Worm (Caenorhabditis elegans): ENCODE measurements around the gene K01A12.3.

K01A12.3 gene

ce11 chrX:8660319-8660718, 35.3 kb upstream of the K01A12.3 start, which contains the start of gene rig-1:
Gene rig-1, plus strand, starts transcription at chrX:8660619.
- no peak for TF ChIP-seq attf-5 (GFP tag; optimal IDR thresholded peaks at IDR 0.05)
- TF ChIP-seq madf-8 (GFP tag; conservative IDR thresholded peaks at IDR 0.05): no peak
- TF ChIP-seq mes-4 (tag; optimal IDR thresholded peaks at IDR 0.05): no peak
- no peak for TF ChIP-seq snpc-4 (GFP tag; optimal IDR thresholded peaks at IDR 0.05)
- no peak for TF ChIP-seq snpc-4 (tag; optimal IDR thresholded peaks at IDR 0.05)
- no peak for TF ChIP-seq nfya-2 (GFP tag; IDR thresholded peaks at IDR 0.05)
- no peak for TF ChIP-seq aptf-2 (GFP tag; conservative IDR thresholded peaks at IDR 0.05)
- TF ChIP-seq dox-1 (GFP tag; IDR thresholded peaks at IDR 0.05): no peak
- TF ChIP-seq nfyb-1 (GFP tag; IDR thresholded peaks at IDR 0.05): no peak
- TF ChIP-seq K12H6.12 (tag; optimal IDR thresholded peaks at IDR 0.05): no peak
- TF ChIP-seq rcor-1 (GFP tag; IDR thresholded peaks at IDR 0.05): no peak
- TF ChIP-seq attf-6 (GFP tag; IDR thresholded peaks at IDR 0.05): no peak
- TF ChIP-seq nhr-27 (tag; optimal IDR thresholded peaks at IDR 0.05): no peak

DNA sequence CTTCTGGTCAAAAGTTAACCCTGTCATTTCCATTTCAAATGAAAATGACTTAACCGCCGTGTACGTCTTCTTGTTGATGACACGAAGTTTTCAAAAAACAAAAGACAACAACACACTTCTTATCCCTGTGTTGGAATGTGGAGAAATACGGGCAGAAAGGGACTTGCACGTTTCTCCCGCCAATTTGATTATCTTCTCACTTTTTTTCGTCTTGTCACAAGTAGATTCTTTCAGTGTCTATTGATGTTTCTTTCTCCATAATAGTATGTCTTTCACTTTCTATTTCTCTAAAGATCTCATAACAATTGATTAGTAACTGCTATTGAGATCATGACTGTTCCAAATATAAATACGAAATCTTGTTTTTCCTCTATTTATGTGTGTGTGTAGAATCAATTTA, 34.5 kb upstream of the K01A12.3 start:
- TF ChIP-seq T07F8.4 (tag; optimal IDR thresholded peaks at IDR 0.05): no peak

DNA sequence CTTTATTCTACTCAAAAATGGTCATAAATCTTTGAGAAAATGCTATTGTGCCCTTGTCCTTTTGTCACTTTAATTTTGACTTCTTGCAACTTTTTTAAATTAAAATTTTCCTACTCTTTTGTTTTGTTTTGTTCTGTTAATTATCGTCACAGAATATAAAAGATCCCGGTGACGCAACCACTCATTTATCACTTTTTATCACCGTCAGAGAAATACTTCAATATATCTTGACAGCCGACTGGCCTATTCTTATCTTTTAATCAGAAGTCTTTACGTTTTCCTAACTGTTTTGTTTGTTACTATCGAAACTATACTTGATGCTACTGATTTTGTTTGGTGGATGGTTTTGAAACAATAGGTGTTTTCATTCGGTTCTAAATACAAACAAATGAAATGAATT, 31.0 kb upstream of the K01A12.3 start:
- no peak for TF ChIP-seq hrde-1 (tag; optimal IDR thresholded peaks at IDR 0.05; ENCODE audit: borderline replicate concordance)
- TF ChIP-seq F39B2.1 (GFP tag; IDR thresholded peaks at IDR 0.05): no peak
- no peak for TF ChIP-seq cebp-1 (GFP tag; IDR thresholded peaks at IDR 0.05)
- no peak for TF ChIP-seq cebp-1 (tag; optimal IDR thresholded peaks at IDR 0.05)
- TF ChIP-seq let-526 (GFP tag; IDR thresholded peaks at IDR 0.05): no peak
- no peak for TF ChIP-seq ekl-4 (GFP tag; IDR thresholded peaks at IDR 0.05)
- no peak for TF ChIP-seq Y67H2A.10 (GFP tag; conservative IDR thresholded peaks at IDR 0.05)
- TF ChIP-seq ztf-26 (tag; optimal IDR thresholded peaks at IDR 0.05): no peak
- TF ChIP-seq die-1 (tag; optimal IDR thresholded peaks at IDR 0.05): no peak
- TF ChIP-seq nhr-90 (tag; optimal IDR thresholded peaks at IDR 0.05): no peak
- no peak for TF ChIP-seq F57C9.4 (tag; optimal IDR thresholded peaks at IDR 0.05)
- TF ChIP-seq B0019.2 (GFP tag; conservative IDR thresholded peaks at IDR 0.05): no peak
- TF ChIP-seq F37B4.10 (GFP tag; IDR thresholded peaks at IDR 0.05): no peak
- TF ChIP-seq mel-28 (tag; optimal IDR thresholded peaks at IDR 0.05; ENCODE audit: borderline replicate concordance): no peak
- TF ChIP-seq hlh-26 (GFP tag; conservative IDR thresholded peaks at IDR 0.05): no peak
- no peak for TF ChIP-seq ztf-3 (GFP tag; optimal IDR thresholded peaks at IDR 0.05)
- no peak for TF ChIP-seq nhr-80 (tag; optimal IDR thresholded peaks at IDR 0.05)
- TF ChIP-seq let-607 (tag; optimal IDR thresholded peaks at IDR 0.05): no peak
- TF ChIP-seq Y79H2A.3 (GFP tag; conservative IDR thresholded peaks at IDR 0.05): no peak

- TF ChIP-seq C17E4.6 (GFP tag; IDR thresholded peaks at IDR 0.05): no peak
- TF ChIP-seq attf-5 (GFP tag; optimal IDR thresholded peaks at IDR 0.05): no peak
- TF ChIP-seq madf-6 (GFP tag; IDR thresholded peaks at IDR 0.05): no peak; the same call in 1 of the 2 replicates
- TF ChIP-seq akir-1 (GFP tag; optimal IDR thresholded peaks at IDR 0.05): no peak
- no peak for TF ChIP-seq F33H1.4 (GFP tag; IDR thresholded peaks at IDR 0.05)
- peak; percentile 65 for TF ChIP-seq nhr-90 (tag; optimal IDR thresholded peaks at IDR 0.05)
- TF ChIP-seq athp-1 (tag; optimal IDR thresholded peaks at IDR 0.05): peak; percentile 58
- TF ChIP-seq nfya-1 (tag; optimal IDR thresholded peaks at IDR 0.05; ENCODE audit: borderline replicate concordance, insufficient read depth): no peak
- TF ChIP-seq tbx-9 (tag; optimal IDR thresholded peaks at IDR 0.05; ENCODE audit: borderline replicate concordance): no peak
- peak; percentile 23 for TF ChIP-seq lsl-1 (GFP tag; optimal IDR thresholded peaks at IDR 0.05)
- TF ChIP-seq hlh-26 (GFP tag; conservative IDR thresholded peaks at IDR 0.05): no peak
- peak; percentile 18 for TF ChIP-seq nhr-80 (tag; optimal IDR thresholded peaks at IDR 0.05)
- TF ChIP-seq let-607 (tag; optimal IDR thresholded peaks at IDR 0.05): peak; percentile 38 to 51
- no peak for TF ChIP-seq ets-4 (GFP tag; optimal IDR thresholded peaks at IDR 0.05)
- TF ChIP-seq egrh-3 (GFP tag; IDR thresholded peaks at IDR 0.05): no peak
- peak; percentile 66 for TF ChIP-seq rcor-1 (GFP tag; IDR thresholded peaks at IDR 0.05)
- TF ChIP-seq nhr-27 (tag; optimal IDR thresholded peaks at IDR 0.05): no peak
- TF ChIP-seq Y53F4B.3 (GFP tag; IDR thresholded peaks at IDR 0.05): no peak
- TF ChIP-seq pha-4 (tag; optimal IDR thresholded peaks at IDR 0.05): no peak
Measured at ce11 chrX:8650535-8650934, 25.5 kb upstream of the K01A12.3 start.

Measured in whole organism, young adult.